Worm (Caenorhabditis elegans) whole organism, L4 larva: Measurements from ENCODE around the gene gadr-2.

ENCODE experiments used
- D1046.2 ChIP-seq: fragments of 200-800 bp; sonication (Bioruptor generic); IDR thresholded peaks from 2 replicates; pipeline ENCODE4 v1.3.6; 2022; ENCODE audit warnings: missing genetic modification characterization, missing compliant biosample characterization
- F10B5.3 ChIP-seq: sonication (generic microtip); optimal IDR thresholded peaks from 2 replicates; lab custom pipeline; 2016; ENCODE audit warnings: mild to moderate bottlenecking, missing genetic modification characterization, missing compliant biosample characterization
- F26F4.8 ChIP-seq: fragments of 200-800 bp; sonication (Bioruptor generic); conservative IDR thresholded peaks from 2 replicates; pipeline ENCODE4 v1.3.6; 2022; ENCODE audit warnings: missing genetic modification characterization, missing compliant biosample characterization
- F37D6.2 ChIP-seq: sonication (generic microtip); optimal IDR thresholded peaks from 2 replicates; lab custom pipeline; 2016; ENCODE audit warnings: mild to moderate bottlenecking, missing genetic modification characterization, missing compliant biosample characterization
- F44E2.7 ChIP-seq: fragments of 200-800 bp; sonication (Bioruptor generic); IDR thresholded peaks from 2 replicates; pipeline ENCODE4 v2.1.2; 2022; ENCODE audit warnings: missing genetic modification characterization, missing compliant biosample characterization
- T20F7.1 ChIP-seq: fragments of 200-800 bp; sonication (Bioruptor generic); optimal IDR thresholded peaks from 2 replicates; lab custom pipeline; 2018; ENCODE audit warnings: mild to moderate bottlenecking, missing genetic modification characterization, missing compliant biosample characterization
- Y105C5A.15 ChIP-seq: fragments of 200-800 bp; sonication (Bioruptor generic); IDR thresholded peaks from 2 replicates; pipeline ENCODE4 v1.3.6; 2022; ENCODE audit warnings: missing genetic modification characterization, missing compliant biosample characterization
- Y75B8A.6 ChIP-seq: fragments of 200-800 bp; sonication (Bioruptor generic); IDR thresholded peaks from 2 replicates; pipeline ENCODE4 v1.3.6; 2022; ENCODE audit warnings: missing genetic modification reagents, missing genetic modification characterization, missing compliant biosample characterization
- ZK546.5 ChIP-seq, 2 experiments: sonication (generic microtip); optimal IDR thresholded peaks; 2 replicates each; lab custom pipeline; 2017; ENCODE audit warnings: missing biosample characterization in 2 of 2, missing genetic modification characterization in 2 of 2
- aha-1 ChIP-seq: fragments of 150-350 bp; peaks from one replicate; lab custom pipeline; 2014; ENCODE audit warnings: missing biosample characterization, missing genetic modification characterization
- ama-1 ChIP-seq: fragments of 150-350 bp; optimal IDR thresholded peaks from 2 replicates; lab custom pipeline; 2014; ENCODE audit warnings: inconsistent platforms, mixed read lengths
- arid-1 ChIP-seq: fragments of 200-800 bp; sonication (Bioruptor generic); conservative IDR thresholded peaks from 2 replicates; pipeline ENCODE4 v1.3.6; 2022; ENCODE audit warnings: missing genetic modification reagents, missing genetic modification characterization, missing compliant biosample characterization
- ceh-20 ChIP-seq: fragments of 200-800 bp; sonication (Bioruptor generic); IDR thresholded peaks from 2 replicates; pipeline ENCODE4 v1.3.6; 2022; ENCODE audit warnings: missing genetic modification reagents, missing genetic modification characterization, missing compliant biosample characterization
- ceh-28 ChIP-seq: fragments of 150-350 bp; optimal IDR thresholded peaks from 2 replicates; lab custom pipeline; 2014; ENCODE audit warnings: missing biosample characterization, missing genetic modification reagents, missing genetic modification characterization
- ces-1 ChIP-seq: fragments of 150-350 bp; sonication (generic microtip); optimal IDR thresholded peaks from 4 replicates; lab custom pipeline; 2014; ENCODE audit warnings: missing biosample characterization, missing genetic modification reagents, missing genetic modification characterization
- daf-12 ChIP-seq: fragments of 150-350 bp; optimal IDR thresholded peaks from 2 replicates; lab custom pipeline; 2014; ENCODE audit warnings: missing biosample characterization, missing genetic modification reagents, missing genetic modification characterization
- daf-16 ChIP-seq, 3 experiments: sonication (generic microtip); optimal IDR thresholded peaks; 2 replicates each; lab custom pipeline; 2016 to 2017; ENCODE audit warnings: missing genetic modification characterization in 3 of 3, missing genetic modification reagents in 3 of 3, mild to moderate bottlenecking in 2 of 3, missing compliant biosample characterization in 2 of 3, missing biosample characterization in 1 of 3, moderate library complexity in 1 of 3
- daf-19 ChIP-seq: fragments of 200-800 bp; sonication (Bioruptor generic); conservative IDR thresholded peaks from 2 replicates; pipeline ENCODE4 v1.3.6; 2022; ENCODE audit warnings: missing genetic modification characterization, missing compliant biosample characterization
- daf-8 ChIP-seq: fragments of 200-800 bp; sonication (Bioruptor generic); IDR thresholded peaks from 2 replicates; pipeline ENCODE4 v1.3.6; 2022; ENCODE audit warnings: missing genetic modification characterization, missing compliant biosample characterization
- dmd-6 ChIP-seq: fragments of 200-800 bp; sonication (Bioruptor generic); IDR thresholded peaks from 2 replicates; pipeline ENCODE4 v1.3.6; 2022; ENCODE audit warnings: missing genetic modification reagents, missing genetic modification characterization, missing compliant biosample characterization
- dmd-8 ChIP-seq: fragments of 200-800 bp; sonication (Bioruptor generic); IDR thresholded peaks from 2 replicates; pipeline ENCODE4 v1.3.6; 2022; ENCODE audit warnings: missing genetic modification characterization, missing compliant biosample characterization
- duxl-1 ChIP-seq: sonication (generic microtip); optimal IDR thresholded peaks from 2 replicates; lab custom pipeline; 2016; ENCODE audit warnings: mild to moderate bottlenecking, missing genetic modification characterization, moderate library complexity, missing compliant biosample characterization; ENCODE audit not compliant: poor library complexity
- dve-1 ChIP-seq: sonication (generic microtip); optimal IDR thresholded peaks from 2 replicates; lab custom pipeline; 2017; ENCODE audit warnings: antibody characterized with exemption, mild to moderate bottlenecking, missing genetic modification characterization, missing compliant biosample characterization; ENCODE audit not compliant: insufficient read depth
- egl-27 ChIP-seq: sonication (generic microtip); optimal IDR thresholded peaks from 3 replicates; lab custom pipeline; 2017; ENCODE audit warnings: missing biosample characterization, missing genetic modification reagents, missing genetic modification characterization
- fos-1 ChIP-seq: fragments of 150-350 bp; optimal IDR thresholded peaks from 2 replicates; lab custom pipeline; 2014; ENCODE audit warnings: missing biosample characterization, missing genetic modification characterization
- gei-8 ChIP-seq: fragments of 200-800 bp; sonication (Bioruptor generic); optimal IDR thresholded peaks from 2 replicates; lab custom pipeline; 2018; ENCODE audit warnings: mild to moderate bottlenecking, missing genetic modification characterization, missing compliant biosample characterization
- hif-1 ChIP-seq, 2 experiments: sonication (generic microtip); optimal IDR thresholded peaks; 2 replicates each; lab custom pipeline; 2016 to 2017; ENCODE audit warnings: missing compliant biosample characterization in 2 of 2, missing genetic modification characterization in 2 of 2, missing genetic modification reagents in 2 of 2, missing genotype in 2 of 2, mild to moderate bottlenecking in 1 of 2
- lin-1 ChIP-seq: fragments of 200-800 bp; sonication (Bioruptor generic); IDR thresholded peaks from 2 replicates; pipeline ENCODE4 v1.3.6; 2022; ENCODE audit warnings: missing genetic modification reagents, missing genetic modification characterization, missing compliant biosample characterization
- lin-13 ChIP-seq: fragments of 150-350 bp; optimal IDR thresholded peaks from 2 replicates; lab custom pipeline; 2014; ENCODE audit warnings: missing biosample characterization, missing genetic modification reagents, missing genetic modification characterization
- lin-15B ChIP-seq: fragments of 150-350 bp; sonication (generic microtip); optimal IDR thresholded peaks from 3 replicates; lab custom pipeline; 2014; ENCODE audit warnings: missing biosample characterization, missing genetic modification characterization
- lin-29 ChIP-seq: fragments of 200-800 bp; sonication (Bioruptor generic); IDR thresholded peaks from 2 replicates; pipeline ENCODE4 v1.3.6; 2022; ENCODE audit warnings: missing genetic modification reagents, missing genetic modification characterization, missing compliant biosample characterization
- mxl-2 ChIP-seq: fragments of 200-800 bp; sonication (Bioruptor generic); conservative IDR thresholded peaks from 2 replicates; pipeline ENCODE4 v1.3.6; 2022; ENCODE audit warnings: missing genetic modification reagents, missing genetic modification characterization, missing compliant biosample characterization
- nhr-10 ChIP-seq: fragments of 150-350 bp; optimal IDR thresholded peaks from 2 replicates; lab custom pipeline; 2014; ENCODE audit warnings: missing biosample characterization, missing genetic modification characterization
- nhr-237 ChIP-seq: sonication (generic microtip); optimal IDR thresholded peaks from 2 replicates; lab custom pipeline; 2017; ENCODE audit warnings: missing biosample characterization, missing genetic modification characterization
- nhr-28 ChIP-seq: fragments of 150-350 bp; optimal IDR thresholded peaks from 2 replicates; lab custom pipeline; 2014; ENCODE audit warnings: missing biosample characterization, missing genetic modification characterization
- nhr-41 ChIP-seq: fragments of 200-800 bp; sonication (Bioruptor generic); IDR thresholded peaks from 2 replicates; pipeline ENCODE4 v1.3.6; 2022; ENCODE audit warnings: missing genetic modification reagents, missing genetic modification characterization, missing compliant biosample characterization
- nhr-42 ChIP-seq: fragments of 200-800 bp; sonication (Bioruptor generic); IDR thresholded peaks from 2 replicates; pipeline ENCODE4 v1.3.6; 2022; ENCODE audit warnings: missing genetic modification characterization, missing compliant biosample characterization
- nhr-48 ChIP-seq: sonication (generic microtip); optimal IDR thresholded peaks from 2 replicates; lab custom pipeline; 2016; ENCODE audit warnings: mild to moderate bottlenecking, missing genetic modification characterization, missing compliant biosample characterization
- nhr-6 ChIP-seq: fragments of 150-350 bp; optimal IDR thresholded peaks from 2 replicates; lab custom pipeline; 2014; ENCODE audit warnings: missing biosample characterization, missing genetic modification characterization
- pha-4 ChIP-seq, 2 experiments: fragments of 150-350 bp in 1 of 2; fragments of 200-800 bp in 1 of 2; sonication (Bioruptor generic) in 1 of 2; IDR thresholded peaks in 1 of 2; optimal IDR thresholded peaks in 1 of 2; 2 replicates each; pipeline versions ENCODE4 v1.3.6 to Lab custom; 2014 to 2022; ENCODE audit warnings: missing genetic modification characterization in 2 of 2, missing genetic modification reagents in 2 of 2, missing biosample characterization in 1 of 2, missing compliant biosample characterization in 1 of 2
- saeg-2 ChIP-seq: fragments of 200-800 bp; sonication (Bioruptor generic); IDR thresholded peaks from 2 replicates; pipeline ENCODE4 v1.3.6; 2022; ENCODE audit warnings: missing genetic modification reagents, missing genetic modification characterization, missing compliant biosample characterization
- sdz-12 ChIP-seq: fragments of 200-800 bp; sonication (Bioruptor generic); optimal IDR thresholded peaks from 2 replicates; lab custom pipeline; 2018; ENCODE audit warnings: mild to moderate bottlenecking, missing genetic modification characterization, missing compliant biosample characterization
- skn-1 ChIP-seq: fragments of 150-350 bp; optimal IDR thresholded peaks from 2 replicates; lab custom pipeline; 2014; ENCODE audit warnings: missing biosample characterization, missing genetic modification characterization
- spr-1 ChIP-seq: sonication (generic microtip); optimal IDR thresholded peaks from 2 replicates; lab custom pipeline; 2016; ENCODE audit warnings: mild to moderate bottlenecking, missing genetic modification characterization, missing compliant biosample characterization
- unc-130 ChIP-seq: sonication (generic microtip); optimal IDR thresholded peaks from 2 replicates; lab custom pipeline; 2016; ENCODE audit warnings: missing genetic modification reagents, missing genetic modification characterization, missing compliant biosample characterization
- unc-39 ChIP-seq: sonication (generic microtip); optimal IDR thresholded peaks from 2 replicates; lab custom pipeline; 2017; ENCODE audit warnings: missing biosample characterization, missing genetic modification characterization

Gene gadr-2

ce11 chrIV:9511221-9511638, 26.3 kb upstream of the gadr-2 start (continued):
- no peak for TF ChIP-seq nhr-41 (GFP tag; lab: Robert Waterston, UW)
- 0 out of 2 replicates have a peak, but pooled peaks have one; percentile 7 for TF ChIP-seq saeg-2 (GFP tag; lab: Robert Waterston, UW)
- no peak for TF ChIP-seq F26F4.8 (GFP tag; lab: Robert Waterston, UW)
- no peak for TF ChIP-seq unc-39 (tag; lab: Kevin White, UChicago)
- peak; percentile 27 for TF ChIP-seq spr-1 (tag; lab: Kevin White, UChicago)
- no peak for TF ChIP-seq ZK546.5 (tag; optimal IDR thresholded peaks at IDR 0.05; lab: Kevin White, UChicago)
- TF ChIP-seq duxl-1 (tag; lab: Kevin White, UChicago), result peak; percentile 62
- TF ChIP-seq Y75B8A.6 (GFP tag; lab: Robert Waterston, UW), result no peak
- TF ChIP-seq Y105C5A.15 (GFP tag; lab: Robert Waterston, UW), result 0 out of 2 replicates have a peak, but pooled peaks have one; percentile 13
- TF ChIP-seq mxl-2, result no peak
- TF ChIP-seq skn-1 (tag; lab: Kevin White, UChicago), result no peak
- TF ChIP-seq F44E2.7 (GFP tag; lab: Robert Waterston, UW), result no peak
- TF ChIP-seq F37D6.2 (tag; lab: Kevin White, UChicago), result peak; percentile 53

- TF ChIP-seq nhr-42 (0 out of 2 replicates have a peak, but pooled peaks have one; percentile 10), ama-1 (peak; percentile 28), F10B5.3 (tag; lab: Kevin White, UChicago) (no peak)
- TF ChIP-seq, all 104 proteins: peak for 2
Observed at ce11 chrIV:9510439-9510838, 25.5 kb upstream of the gadr-2 start, which contains the start of gene C33A12.4. C33A12.4 (minus strand) TSS chrIV:9510569.

ce11 chrIV:9508612-9509011, 23.7 kb upstream of the gadr-2 start, which contains the start of gene ethe-1:
ethe-1 (minus strand) TSS chrIV:9508761.
- TF ChIP-seq duxl-1 (tag; lab: Kevin White, UChicago) (no peak), gei-8 (no peak), nhr-48 (tag; lab: Kevin White, UChicago) (no peak), ZK546.5 (tag; optimal IDR thresholded peaks at IDR 0.05; lab: Kevin White, UChicago) (no peak), aha-1 (tag; lab: Kevin White, UChicago) (peak; percentile 85), ces-1 (no peak), nhr-237 (no peak), lin-1 (GFP tag; lab: Robert Waterston, UW) (no peak), ama-1 (no peak), unc-130 (GFP tag; lab: Kevin White, UChicago) (no peak), lin-29 (GFP tag; lab: Robert Waterston, UW) (no peak), hif-1 (tag; optimal IDR thresholded peaks at IDR 0.05; lab: Kevin White, UChicago) (peak; percentile 82 to 92), lin-13 (GFP tag; lab: Kevin White, UChicago) (no peak), saeg-2 (GFP tag; lab: Robert Waterston, UW) (no peak), dmd-6 (GFP tag; lab: Robert Waterston, UW) (no peak), daf-16 (GFP tag; optimal IDR thresholded peaks at IDR 0.05; lab: Kevin White, UChicago) (no peak), daf-16 (tag; optimal IDR thresholded peaks at IDR 0.05; lab: Kevin White, UChicago) (peak; percentile 84), fos-1 (tag; lab: Kevin White, UChicago) (no peak), nhr-28 (tag; lab: Kevin White, UChicago) (peak; percentile 17), D1046.2 (GFP tag; lab: Robert Waterston, UW) (no peak), sdz-12 (GFP tag; lab: Kevin White, UChicago) (no peak), nhr-6 (tag; lab: Kevin White, UChicago) (peak; percentile 26), daf-8 (GFP tag; lab: Robert Waterston, UW) (no peak), T20F7.1 (GFP tag; lab: Kevin White, UChicago) (no peak), daf-12 (tag; lab: Kevin White, UChicago) (no peak), dmd-8 (GFP tag; lab: Robert Waterston, UW) (no peak), arid-1 (GFP tag; lab: Robert Waterston, UW) (no peak), lin-15B (tag; lab: Kevin White, UChicago) (no peak), nhr-10 (tag; lab: Kevin White, UChicago) (no peak), daf-19 (GFP tag; lab: Robert Waterston, UW) (no peak), egl-27 (tag; lab: Kevin White, UChicago) (no peak), skn-1 (tag; lab: Kevin White, UChicago) (no peak), ceh-20 (no peak), dve-1 (tag; lab: Kevin White, UChicago) (peak; percentile 28), pha-4 (GFP tag; IDR thresholded peaks at IDR 0.05; lab: Robert Waterston, UW) (no peak), pha-4 (tag; optimal IDR thresholded peaks at IDR 0.05; lab: Kevin White, UChicago) (no peak), ceh-28 (tag; lab: Kevin White, UChicago) (no peak), mxl-2 (no peak)
